Fruit fly (Drosophila melanogaster) S2 (cell line): ENCODE measurements around the gene CG11885.

Source experiments
- CG8478 ChIP-seq: fragments of >200 bp; optimal IDR thresholded peaks from 2 replicates; lab custom pipeline; 2018
- CTCF ChIP-seq, 2 experiments: fragments of >200 bp; optimal IDR thresholded peaks; 2 replicates each; lab custom pipeline; 2018

- TF ChIP-seq CTCF (optimal IDR thresholded peaks at IDR 0.05; lab: Kevin White, UChicago) (no peak), CG8478 (lab: Kevin White, UChicago) (no peak)
Observed at dm6 chr2L:468745-469358, 47.6 kb upstream of the CG11885 start.
